Fruit fly (Drosophila melanogaster): ENCODE results near the gene aus.

- no peak for TF ChIP-seq Rx (GFP tag; IDR thresholded peaks at IDR 0.05)
- no peak for TF ChIP-seq schlank (tag; optimal IDR thresholded peaks at IDR 0.05)
- TF ChIP-seq B-H2 (GFP tag; optimal IDR thresholded peaks at IDR 0.05) = no peak
- TF ChIP-seq fd96Cb (tag; optimal IDR thresholded peaks at IDR 0.05) = no peak
- no peak for TF ChIP-seq hth (optimal IDR thresholded peaks at IDR 0.05)
- TF ChIP-seq slou (GFP tag; optimal IDR thresholded peaks at IDR 0.05) = no peak
- TF ChIP-seq pho (GFP tag; optimal IDR thresholded peaks at IDR 0.05) = no peak
- no peak for TF ChIP-seq H2.0 (GFP tag; IDR thresholded peaks at IDR 0.05)
Measured at dm6 chr3R:21368444-21368843, 19.0 kb upstream of the aus start.

Measured in whole organism, embryonic.